Worm (Caenorhabditis elegans): ENCODE data around the gene Y43F8C.15.

ce11 chrV:19752879-19753278 is 42.5 kb upstream of the Y43F8C.15 start:
- TF ChIP-seq ZK546.5 (tag; optimal IDR thresholded peaks at IDR 0.05) (no peak), ama-1 (optimal IDR thresholded peaks at IDR 0.05) (no peak), nhr-28 (tag; optimal IDR thresholded peaks at IDR 0.05) (no peak), nhr-25 (tag; optimal IDR thresholded peaks at IDR 0.05) (no peak), sea-2 (GFP tag; optimal IDR thresholded peaks at IDR 0.05) (no peak)

Data from whole organism, L3 larva.